1 fruit fly cellular context compared by ENCODE assay signal in genomic region chr2L:21657426-21657825, dm6.
TF ChIP-seq lines count a peak whose summit lies in the region.

No protein-coding gene starts in this region.

TF ChIP-seq in whole organism, embryonic, 481 proteins besides CTCF, POLR2A, EP300 and RAD21 (continued from another document and continues in another):
- peak; percentile 50 for TF ChIP-seq CG4820 (GFP tag; optimal IDR thresholded peaks at IDR 0.05; lab: Kevin White, UChicago)
- no peak for TF ChIP-seq ERR (GFP tag; optimal IDR thresholded peaks at IDR 0.05; lab: Kevin White, UChicago)
- TF ChIP-seq CG13894 (tag; optimal IDR thresholded peaks at IDR 0.05; lab: Kevin White, UChicago): no peak
- TF ChIP-seq Sox102F (GFP tag; optimal IDR thresholded peaks at IDR 0.05; lab: Kevin White, UChicago): no peak
- peak; percentile 61 for TF ChIP-seq Xbp1 (GFP tag; optimal IDR thresholded peaks at IDR 0.05; lab: Kevin White, UChicago)
- TF ChIP-seq CG43689 (GFP tag; IDR thresholded peaks at IDR 0.05; lab: Robert Waterston, UW): no peak
- peak; percentile 99 for TF ChIP-seq wek (GFP tag; optimal IDR thresholded peaks at IDR 0.05; lab: Kevin White, UChicago)
- no peak for TF ChIP-seq Trl (optimal IDR thresholded peaks at IDR 0.05; lab: Kevin White, UChicago)
- TF ChIP-seq Trl (GFP tag; optimal IDR thresholded peaks at IDR 0.05; lab: Kevin White, UChicago): peak; percentile 43
- no peak for TF ChIP-seq zen2 (GFP tag; IDR thresholded peaks at IDR 0.05; lab: Robert Waterston, UW; ENCODE audit: partially characterized antibody)
- no peak for TF ChIP-seq Taf1 (GFP tag; IDR thresholded peaks at IDR 0.05; lab: Robert Waterston, UW)
- TF ChIP-seq CG6175 (GFP tag; IDR thresholded peaks at IDR 0.05; lab: Robert Waterston, UW): no peak
- peak; percentile 53 for TF ChIP-seq CG4854 (GFP tag; optimal IDR thresholded peaks at IDR 0.05; lab: Kevin White, UChicago)
- no peak for TF ChIP-seq Nf-YB (GFP tag; optimal IDR thresholded peaks at IDR 0.05; lab: Kevin White, UChicago)
- no peak for TF ChIP-seq eve (GFP tag; optimal IDR thresholded peaks at IDR 0.05; lab: Kevin White, UChicago)
- peak; percentile 27 for TF ChIP-seq CG10979 (tag; optimal IDR thresholded peaks at IDR 0.05; lab: Kevin White, UChicago)
- TF ChIP-seq exex (tag; optimal IDR thresholded peaks at IDR 0.05; lab: Kevin White, UChicago): no peak
- TF ChIP-seq CG32532 (GFP tag; IDR thresholded peaks at IDR 0.05; lab: Robert Waterston, UW): peak; percentile 73
- peak; percentile 67 for TF ChIP-seq Ada2b (GFP tag; IDR thresholded peaks at IDR 0.05; lab: Robert Waterston, UW)
- no peak for TF ChIP-seq CG42726 (GFP tag; IDR thresholded peaks at IDR 0.05; lab: Robert Waterston, UW; ENCODE audit: partially characterized antibody)
- peak; percentile 50 for TF ChIP-seq pb (GFP tag; optimal IDR thresholded peaks at IDR 0.05; lab: Kevin White, UChicago)
- no peak for TF ChIP-seq Oaz (GFP tag; IDR thresholded peaks at IDR 0.05; lab: Robert Waterston, UW)
- TF ChIP-seq CG11093 (GFP tag; IDR thresholded peaks at IDR 0.05; lab: Robert Waterston, UW): no peak
- no peak for TF ChIP-seq CG31388 (GFP tag; optimal IDR thresholded peaks at IDR 0.05; lab: Kevin White, UChicago)
- TF ChIP-seq CG12942 (GFP tag; optimal IDR thresholded peaks at IDR 0.05; lab: Kevin White, UChicago): peak; percentile 53
- peak; percentile 27 for TF ChIP-seq CG13296 (GFP tag; optimal IDR thresholded peaks at IDR 0.05; lab: Kevin White, UChicago)
- TF ChIP-seq CG11695 (GFP tag; IDR thresholded peaks at IDR 0.05; lab: Robert Waterston, UW): peak; percentile 57; the same call in 1 of the 3 replicates
- peak; percentile 59 for TF ChIP-seq Fer3 (tag; optimal IDR thresholded peaks at IDR 0.05; lab: Kevin White, UChicago)
- TF ChIP-seq CG3726 (GFP tag; IDR thresholded peaks at IDR 0.05; lab: Robert Waterston, UW): no peak
- peak; percentile 96 for TF ChIP-seq Ets65A (GFP tag; lab: Kevin White, UChicago)
- peak; percentile 30 for TF ChIP-seq Max (GFP tag; optimal IDR thresholded peaks at IDR 0.05; lab: Kevin White, UChicago)
- TF ChIP-seq D19A (tag; optimal IDR thresholded peaks at IDR 0.05; lab: Kevin White, UChicago): peak; percentile 56
- no peak for TF ChIP-seq Bgb (GFP tag; IDR thresholded peaks at IDR 0.05; lab: Robert Waterston, UW; ENCODE audit: partially characterized antibody)
- TF ChIP-seq B-H1 (GFP tag; IDR thresholded peaks at IDR 0.05; lab: Robert Waterston, UW): peak; percentile 24; the same call in 1 of the 3 replicates
- TF ChIP-seq Opbp (GFP tag; IDR thresholded peaks at IDR 0.05; lab: Robert Waterston, UW; ENCODE audit: partially characterized antibody): 0 out of 3 replicates have a peak, but pooled peaks have one; percentile 32
- peak; percentile 39; the same call in 1 of the 4 replicates for TF ChIP-seq Dll (GFP tag; IDR thresholded peaks at IDR 0.05; lab: Robert Waterston, UW; ENCODE audit: partially characterized antibody)
- no peak for TF ChIP-seq kni (GFP tag; optimal IDR thresholded peaks at IDR 0.05; lab: Kevin White, UChicago)
- peak; percentile 32 for TF ChIP-seq CG12744 (GFP tag; optimal IDR thresholded peaks at IDR 0.05; lab: Kevin White, UChicago)
- TF ChIP-seq CG31365 (tag; optimal IDR thresholded peaks at IDR 0.05; lab: Kevin White, UChicago): no peak
- TF ChIP-seq gcm2 (GFP tag; optimal IDR thresholded peaks at IDR 0.05; lab: Kevin White, UChicago): no peak
- no peak for TF ChIP-seq Jarid2 (GFP tag; optimal IDR thresholded peaks at IDR 0.05; lab: Kevin White, UChicago)
- TF ChIP-seq CG17612 (GFP tag; IDR thresholded peaks at IDR 0.05; lab: Robert Waterston, UW): no peak
- TF ChIP-seq Bdp1 (GFP tag; optimal IDR thresholded peaks at IDR 0.05; lab: Kevin White, UChicago): no peak
- TF ChIP-seq CG11398 (GFP tag; optimal IDR thresholded peaks at IDR 0.05; lab: Kevin White, UChicago): peak; percentile 13
- no peak for TF ChIP-seq CG17568 (GFP tag; optimal IDR thresholded peaks at IDR 0.05; lab: Kevin White, UChicago)
- peak; percentile 69 for TF ChIP-seq Meics (GFP tag; optimal IDR thresholded peaks at IDR 0.05; lab: Kevin White, UChicago)
- TF ChIP-seq inv (GFP tag; IDR thresholded peaks at IDR 0.05; lab: Robert Waterston, UW; ENCODE audit: partially characterized antibody): no peak
- peak; percentile 63 for TF ChIP-seq Dref (GFP tag; IDR thresholded peaks at IDR 0.05; lab: Robert Waterston, UW)
- TF ChIP-seq Dp (GFP tag; optimal IDR thresholded peaks at IDR 0.05; lab: Kevin White, UChicago): peak; percentile 65
- TF ChIP-seq CG7745 (tag; optimal IDR thresholded peaks at IDR 0.05; lab: Kevin White, UChicago): no peak
- TF ChIP-seq NFAT (GFP tag; IDR thresholded peaks at IDR 0.05; lab: Robert Waterston, UW): no peak; the same call in 1 of the 2 replicates
- peak; percentile 59 for TF ChIP-seq CG13775 (GFP tag; optimal IDR thresholded peaks at IDR 0.05; lab: Kevin White, UChicago)
- no peak for TF ChIP-seq CG14860 (GFP tag; IDR thresholded peaks at IDR 0.05; lab: Robert Waterston, UW; ENCODE audit: partially characterized antibody)
- no peak for TF ChIP-seq CG7963 (GFP tag; IDR thresholded peaks at IDR 0.05; lab: Robert Waterston, UW; ENCODE audit: partially characterized antibody)
- peak; percentile 68 for TF ChIP-seq CHES-1-like (GFP tag; optimal IDR thresholded peaks at IDR 0.05; lab: Kevin White, UChicago)
- TF ChIP-seq tx (GFP tag; optimal IDR thresholded peaks at IDR 0.05; lab: Kevin White, UChicago): peak; percentile 64
- peak; percentile 77 for TF ChIP-seq E2f2 (GFP tag; IDR thresholded peaks at IDR 0.05; lab: Robert Waterston, UW)
- peak; percentile 48 for TF ChIP-seq CG18011 (GFP tag; optimal IDR thresholded peaks at IDR 0.05; lab: Kevin White, UChicago)
- TF ChIP-seq CoRest (tag; optimal IDR thresholded peaks at IDR 0.05; lab: Kevin White, UChicago): peak; percentile 63
- no peak for TF ChIP-seq Neu2 (GFP tag; optimal IDR thresholded peaks at IDR 0.05; lab: Kevin White, UChicago; ENCODE audit: borderline replicate concordance)
- TF ChIP-seq Ssrp (tag; optimal IDR thresholded peaks at IDR 0.05; lab: Kevin White, UChicago): peak; percentile 36
- TF ChIP-seq Fer2 (tag; optimal IDR thresholded peaks at IDR 0.05; lab: Kevin White, UChicago): no peak
- TF ChIP-seq Camta (GFP tag; optimal IDR thresholded peaks at IDR 0.05; lab: Kevin White, UChicago): no peak
- TF ChIP-seq p53 (GFP tag; optimal IDR thresholded peaks at IDR 0.05; lab: Kevin White, UChicago): no peak
- no peak for TF ChIP-seq sna (GFP tag; IDR thresholded peaks at IDR 0.05; lab: Robert Waterston, UW; ENCODE audit: partially characterized antibody)
- TF ChIP-seq CG4730 (GFP tag; IDR thresholded peaks at IDR 0.05; lab: Robert Waterston, UW): no peak; the same call in 1 of the 2 replicates
- TF ChIP-seq odd (GFP tag; optimal IDR thresholded peaks at IDR 0.05; lab: Kevin White, UChicago): no peak
- no peak for TF ChIP-seq CG2875 (GFP tag; optimal IDR thresholded peaks at IDR 0.05; lab: Kevin White, UChicago)
- peak; percentile 61 for TF ChIP-seq Hsf (GFP tag; optimal IDR thresholded peaks at IDR 0.05; lab: Kevin White, UChicago)
- no peak for TF ChIP-seq gcm (GFP tag; optimal IDR thresholded peaks at IDR 0.05; lab: Kevin White, UChicago)
- TF ChIP-seq CG15696 (tag; optimal IDR thresholded peaks at IDR 0.05; lab: Kevin White, UChicago): peak; percentile 25
- TF ChIP-seq chinmo (GFP tag; IDR thresholded peaks at IDR 0.05; lab: Robert Waterston, UW; ENCODE audit: partially characterized antibody): 0 out of 4 replicates have a peak, but pooled peaks have one; percentile 26
- no peak for TF ChIP-seq CG2199 (GFP tag; IDR thresholded peaks at IDR 0.05; lab: Robert Waterston, UW)
- TF ChIP-seq CG4617 (GFP tag; optimal IDR thresholded peaks at IDR 0.05; lab: Kevin White, UChicago; ENCODE audit: borderline replicate concordance): peak; percentile 38
- peak; percentile 68 for TF ChIP-seq Atf6 (GFP tag; IDR thresholded peaks at IDR 0.05; lab: Robert Waterston, UW)
- TF ChIP-seq HLH3B (GFP tag; IDR thresholded peaks at IDR 0.05; lab: Robert Waterston, UW): peak; percentile 71; the same call in 1 of the 2 replicates
- no peak for TF ChIP-seq CG4360 (GFP tag; IDR thresholded peaks at IDR 0.05; lab: Robert Waterston, UW)
- peak; percentile 61 for TF ChIP-seq NfI (GFP tag; optimal IDR thresholded peaks at IDR 0.05; lab: Kevin White, UChicago)
- TF ChIP-seq CG16779 (GFP tag; IDR thresholded peaks at IDR 0.05; lab: Robert Waterston, UW): peak; percentile 71
- no peak for TF ChIP-seq Usf (GFP tag; optimal IDR thresholded peaks at IDR 0.05; lab: Kevin White, UChicago)
- peak; percentile 78 for TF ChIP-seq shn (GFP tag; optimal IDR thresholded peaks at IDR 0.05; lab: Kevin White, UChicago)
- TF ChIP-seq Scr (GFP tag; IDR thresholded peaks at IDR 0.05; lab: Robert Waterston, UW; ENCODE audit: partially characterized antibody): peak; percentile 50
- TF ChIP-seq CG11696 (GFP tag; IDR thresholded peaks at IDR 0.05; lab: Robert Waterston, UW): peak; percentile 36; the same call in 1 of the 2 replicates
- no peak for TF ChIP-seq ash1 (GFP tag; optimal IDR thresholded peaks at IDR 0.05; lab: Kevin White, UChicago)
- TF ChIP-seq CG18619 (GFP tag; optimal IDR thresholded peaks at IDR 0.05; lab: Kevin White, UChicago): peak; percentile 29
- TF ChIP-seq CG16813 (GFP tag; IDR thresholded peaks at IDR 0.05; lab: Robert Waterston, UW; ENCODE audit: partially characterized antibody): 0 out of 3 replicates have a peak, but pooled peaks have one; percentile 23
- peak; percentile 33 for TF ChIP-seq pnt (GFP tag; optimal IDR thresholded peaks at IDR 0.05; lab: Kevin White, UChicago)
- no peak for TF ChIP-seq run (tag; optimal IDR thresholded peaks at IDR 0.05; lab: Kevin White, UChicago)
- no peak for TF ChIP-seq fd102C (GFP tag; optimal IDR thresholded peaks at IDR 0.05; lab: Kevin White, UChicago)
- TF ChIP-seq CG3065 (GFP tag; optimal IDR thresholded peaks at IDR 0.05; lab: Kevin White, UChicago): no peak
- no peak for TF ChIP-seq CG10565 (GFP tag; optimal IDR thresholded peaks at IDR 0.05; lab: Kevin White, UChicago)
- no peak for TF ChIP-seq nerfin-1 (tag; optimal IDR thresholded peaks at IDR 0.05; lab: Kevin White, UChicago)
- no peak for TF ChIP-seq dmrt99B (tag; optimal IDR thresholded peaks at IDR 0.05; lab: Kevin White, UChicago)
- no peak for TF ChIP-seq CG8924 (tag; optimal IDR thresholded peaks at IDR 0.05; lab: Kevin White, UChicago)
- peak; percentile 35; the same call in 1 of the 2 replicates for TF ChIP-seq CG31224 (GFP tag; IDR thresholded peaks at IDR 0.05; lab: Robert Waterston, UW)
- TF ChIP-seq CG11504 (tag; optimal IDR thresholded peaks at IDR 0.05; lab: Kevin White, UChicago): peak; percentile 66
- TF ChIP-seq CG4282 (GFP tag; optimal IDR thresholded peaks at IDR 0.05; lab: Kevin White, UChicago): no peak
- peak; percentile 42 for TF ChIP-seq CG9437 (GFP tag; optimal IDR thresholded peaks at IDR 0.05; lab: Kevin White, UChicago)
- peak; percentile 58; the same call in 1 of the 2 replicates for TF ChIP-seq MBD-R2 (GFP tag; IDR thresholded peaks at IDR 0.05; lab: Robert Waterston, UW)
- peak; percentile 55 for TF ChIP-seq CG13624 (GFP tag; optimal IDR thresholded peaks at IDR 0.05; lab: Kevin White, UChicago)
- no peak for TF ChIP-seq gt (GFP tag; IDR thresholded peaks at IDR 0.05; lab: Robert Waterston, UW)
- peak; percentile 85 for TF ChIP-seq CG17802 (tag; optimal IDR thresholded peaks at IDR 0.05; lab: Kevin White, UChicago)
- no peak for TF ChIP-seq CG15073 (GFP tag; optimal IDR thresholded peaks at IDR 0.05; lab: Kevin White, UChicago)
- no peak for TF ChIP-seq bcd (GFP tag; optimal IDR thresholded peaks at IDR 0.05; lab: Kevin White, UChicago)
- TF ChIP-seq knrl (GFP tag; IDR thresholded peaks at IDR 0.05; lab: Robert Waterston, UW; ENCODE audit: partially characterized antibody): peak; percentile 44; the same call in 2 of the 3 replicates
- no peak for TF ChIP-seq CG5180 (GFP tag; optimal IDR thresholded peaks at IDR 0.05; lab: Kevin White, UChicago)
- TF ChIP-seq CG8478 (optimal IDR thresholded peaks at IDR 0.05; lab: Kevin White, UChicago): no peak
- peak; percentile 71 for TF ChIP-seq CG30403 (GFP tag; optimal IDR thresholded peaks at IDR 0.05; lab: Kevin White, UChicago)
- TF ChIP-seq otp (GFP tag; IDR thresholded peaks at IDR 0.05; lab: Robert Waterston, UW): no peak
- TF ChIP-seq salm (tag; optimal IDR thresholded peaks at IDR 0.05; lab: Kevin White, UChicago): peak; percentile 18
- TF ChIP-seq cwo (GFP tag; optimal IDR thresholded peaks at IDR 0.05; lab: Kevin White, UChicago): no peak
- TF ChIP-seq yki (optimal IDR thresholded peaks at IDR 0.05; lab: Kevin White, UChicago): no peak
- peak; percentile 44 for TF ChIP-seq CG4328 (GFP tag; optimal IDR thresholded peaks at IDR 0.05; lab: Kevin White, UChicago)
- TF ChIP-seq Dad (GFP tag; optimal IDR thresholded peaks at IDR 0.05; lab: Kevin White, UChicago): peak; percentile 22
- TF ChIP-seq row (GFP tag; IDR thresholded peaks at IDR 0.05; lab: Robert Waterston, UW): peak; percentile 83
- no peak for TF ChIP-seq tup (GFP tag; optimal IDR thresholded peaks at IDR 0.05; lab: Kevin White, UChicago)
- no peak for TF ChIP-seq Sry-β (GFP tag; optimal IDR thresholded peaks at IDR 0.05; lab: Kevin White, UChicago)
- no peak for TF ChIP-seq zf30C (GFP tag; optimal IDR thresholded peaks at IDR 0.05; lab: Kevin White, UChicago)
- peak; percentile 42 for TF ChIP-seq CG3281 (GFP tag; optimal IDR thresholded peaks at IDR 0.05; lab: Kevin White, UChicago)
- TF ChIP-seq prd (optimal IDR thresholded peaks at IDR 0.05; lab: Kevin White, UChicago): no peak
- no peak; the same call in 2 of the 3 replicates for TF ChIP-seq prd (GFP tag; IDR thresholded peaks at IDR 0.05; lab: Robert Waterston, UW)
- no peak for TF ChIP-seq YL-1 (GFP tag; optimal IDR thresholded peaks at IDR 0.05; lab: Kevin White, UChicago)
- TF ChIP-seq nom (GFP tag; optimal IDR thresholded peaks at IDR 0.05; lab: Kevin White, UChicago): peak; percentile 36
- peak; percentile 71 for TF ChIP-seq CG11723 (GFP tag; optimal IDR thresholded peaks at IDR 0.05; lab: Kevin White, UChicago)
- no peak for TF ChIP-seq CG17186 (GFP tag; optimal IDR thresholded peaks at IDR 0.05; lab: Kevin White, UChicago)
- TF ChIP-seq ttk (GFP tag; IDR thresholded peaks at IDR 0.05; lab: Robert Waterston, UW): no peak
- TF ChIP-seq sob (GFP tag; IDR thresholded peaks at IDR 0.05; lab: Robert Waterston, UW): peak; percentile 82
- peak; percentile 73 for TF ChIP-seq Ets97D (GFP tag; optimal IDR thresholded peaks at IDR 0.05; lab: Kevin White, UChicago)
- TF ChIP-seq ap (GFP tag; IDR thresholded peaks at IDR 0.05; lab: Robert Waterston, UW): no peak; the same call in 1 of the 2 replicates
- no peak for TF ChIP-seq CG30431 (GFP tag; optimal IDR thresholded peaks at IDR 0.05; lab: Kevin White, UChicago)
- peak; percentile 42 to 66 for TF ChIP-seq Pdp1 (GFP tag; optimal IDR thresholded peaks at IDR 0.05; lab: Kevin White, UChicago)
